Fruit fly (Drosophila melanogaster) whole organism, embryonic: Measurements from ENCODE around the gene CG4576.
A peak's percentile ranks its signal among the peaks of the same experiment; 100 is the strongest.

ENCODE experiments used
- Atf3 ChIP-seq: fragments of 200-800 bp; sonication (Bioruptor generic); optimal IDR thresholded peaks from 3 replicates; lab custom pipeline; 2016; ENCODE audit warnings: missing biosample characterization, missing genetic modification characterization
- Bteb2 ChIP-seq: fragments of 200-800 bp; sonication (Bioruptor generic); optimal IDR thresholded peaks from 2 replicates; lab custom pipeline; 2016; ENCODE audit warnings: missing biosample characterization, missing genetic modification characterization
- CG10267 ChIP-seq: fragments of 200-800 bp; sonication (Bioruptor generic); optimal IDR thresholded peaks from 2 replicates; lab custom pipeline; 2018; ENCODE audit warnings: missing biosample characterization, mild to moderate bottlenecking, missing genetic modification characterization, moderate library complexity
- CG11085 ChIP-seq: fragments of 200-800 bp; sonication (Bioruptor generic); IDR thresholded peaks from 2 replicates; pipeline ENCODE4 v1.3.6; 2022; ENCODE audit warnings: missing biosample characterization, missing genetic modification characterization
- CG1233 ChIP-seq: fragments of 200-800 bp; sonication (Bioruptor generic); optimal IDR thresholded peaks from 4 replicates; lab custom pipeline; 2018; ENCODE audit warnings: missing biosample characterization, mild to moderate bottlenecking, missing genetic modification characterization
- CG13123 ChIP-seq: fragments of 200-800 bp; sonication (Bioruptor generic); optimal IDR thresholded peaks from 2 replicates; lab custom pipeline; 2016; ENCODE audit warnings: missing biosample characterization, missing genetic modification characterization
- CG13624 ChIP-seq: fragments of 200-800 bp; sonication (Bioruptor generic); optimal IDR thresholded peaks from 2 replicates; lab custom pipeline; 2016; ENCODE audit warnings: missing biosample characterization, missing genetic modification characterization
- CG14667 ChIP-seq: fragments of 200-800 bp; sonication (Bioruptor generic); IDR thresholded peaks from 2 replicates; pipeline ENCODE4 v1.3.6; 2022; ENCODE audit warnings: missing biosample characterization, missing genetic modification characterization
- CG17568 ChIP-seq: fragments of 200-800 bp; sonication (Bioruptor generic); optimal IDR thresholded peaks from 2 replicates; lab custom pipeline; 2018; ENCODE audit warnings: missing biosample characterization, mild to moderate bottlenecking, missing genetic modification characterization, moderate library complexity
- CG1792 ChIP-seq: fragments of 200-800 bp; sonication (Bioruptor generic); optimal IDR thresholded peaks from 2 replicates; lab custom pipeline; 2016; ENCODE audit warnings: missing biosample characterization, missing genetic modification characterization
- CG2129 ChIP-seq: fragments of 200-800 bp; sonication (Bioruptor generic); IDR thresholded peaks from 2 replicates; pipeline ENCODE4 v1.3.6; 2022; ENCODE audit warnings: missing biosample characterization, missing genetic modification characterization; ENCODE audit not compliant: partially characterized antibody
- CG2712 ChIP-seq: fragments of 200-800 bp; optimal IDR thresholded peaks from 3 replicates; lab custom pipeline; 2019; ENCODE audit warnings: missing biosample characterization, mild to moderate bottlenecking, missing genetic modification characterization, moderate library complexity
- CG2875 ChIP-seq: fragments of 200-800 bp; sonication (Bioruptor generic); optimal IDR thresholded peaks from 2 replicates; lab custom pipeline; 2017; ENCODE audit warnings: missing biosample characterization, mild to moderate bottlenecking, missing genetic modification characterization, missing genetic modification reagents
- CG32532 ChIP-seq: fragments of 200-800 bp; sonication (Bioruptor generic); IDR thresholded peaks from 2 replicates; pipeline ENCODE4 v1.3.6; 2022; ENCODE audit warnings: missing biosample characterization, missing genetic modification characterization
- CG3407 ChIP-seq: fragments of 200-800 bp; sonication (Bioruptor generic); optimal IDR thresholded peaks from 2 replicates; lab custom pipeline; 2018; ENCODE audit warnings: missing biosample characterization, mild to moderate bottlenecking, missing genetic modification characterization
- CG4820 ChIP-seq: fragments of 200-800 bp; sonication (Bioruptor generic); optimal IDR thresholded peaks from 3 replicates; lab custom pipeline; 2016; ENCODE audit warnings: missing biosample characterization, missing genetic modification characterization
- CG5180 ChIP-seq: fragments of 200-800 bp; sonication (Bioruptor generic); optimal IDR thresholded peaks from 3 replicates; lab custom pipeline; 2017; ENCODE audit warnings: missing biosample characterization, missing genetic modification characterization, mild to moderate bottlenecking, moderate library complexity, missing genetic modification reagents
- CG9609 ChIP-seq: fragments of 200-800 bp; sonication (Bioruptor generic); optimal IDR thresholded peaks from 3 replicates; lab custom pipeline; 2016; ENCODE audit warnings: missing biosample characterization, missing genetic modification characterization
- CoRest ChIP-seq: fragments of 200-800 bp; sonication (Bioruptor generic); optimal IDR thresholded peaks from 3 replicates; lab custom pipeline; 2018; ENCODE audit warnings: missing biosample characterization, mild to moderate bottlenecking, missing genetic modification characterization, moderate library complexity
- Dad ChIP-seq: fragments of 200-800 bp; sonication (Bioruptor generic); optimal IDR thresholded peaks from 3 replicates; lab custom pipeline; 2016; ENCODE audit warnings: missing biosample characterization, missing genetic modification characterization
- Dp ChIP-seq: fragments of 200-800 bp; sonication (Bioruptor generic); optimal IDR thresholded peaks from 2 replicates; lab custom pipeline; 2018; ENCODE audit warnings: missing biosample characterization, mild to moderate bottlenecking, missing genetic modification characterization, moderate library complexity
- E2f1 ChIP-seq: fragments of 200-800 bp; sonication (Bioruptor generic); IDR thresholded peaks from 2 replicates; pipeline ENCODE4 v1.3.6; 2022; ENCODE audit warnings: missing biosample characterization, missing genetic modification characterization
- E2f2 ChIP-seq: fragments of 200-800 bp; sonication (Bioruptor generic); IDR thresholded peaks from 2 replicates; pipeline ENCODE4 v1.3.6; 2022; ENCODE audit warnings: missing biosample characterization, missing genetic modification characterization
- ERR ChIP-seq: fragments of 200-800 bp; sonication (Bioruptor generic); optimal IDR thresholded peaks from 2 replicates; lab custom pipeline; 2016; ENCODE audit warnings: missing biosample characterization, missing genetic modification characterization
- Hsf ChIP-seq: fragments of 200-800 bp; sonication (Bioruptor generic); optimal IDR thresholded peaks from 3 replicates; lab custom pipeline; 2016; ENCODE audit warnings: missing biosample characterization, missing genetic modification characterization
- Med ChIP-seq: fragments of 200-800 bp; sonication (Bioruptor generic); peaks from one replicate; lab custom pipeline; 2016; ENCODE audit warnings: missing biosample characterization, missing genetic modification characterization, mild to moderate bottlenecking, inconsistent platforms, moderate library complexity
- Meics ChIP-seq: fragments of 200-800 bp; sonication (Bioruptor generic); optimal IDR thresholded peaks from 2 replicates; lab custom pipeline; 2017; ENCODE audit warnings: missing biosample characterization, mild to moderate bottlenecking, missing genetic modification characterization
- NK7.1 ChIP-seq: fragments of 200-800 bp; sonication (Bioruptor generic); optimal IDR thresholded peaks from 3 replicates; lab custom pipeline; 2016; ENCODE audit warnings: missing biosample characterization, missing genetic modification characterization
- Nf-YB ChIP-seq: fragments of 200-800 bp; sonication (Bioruptor generic); optimal IDR thresholded peaks from 3 replicates; lab custom pipeline; 2019; ENCODE audit warnings: missing biosample characterization, mild to moderate bottlenecking, missing genetic modification characterization, moderate library complexity
- Pdp1 ChIP-seq, 2 experiments: fragments of 200-800 bp; sonication (Bioruptor generic); optimal IDR thresholded peaks; 3 replicates each; lab custom pipeline; 2016; ENCODE audit warnings: missing biosample characterization in 2 of 2, missing genetic modification characterization in 2 of 2, mild to moderate bottlenecking in 1 of 2, moderate library complexity in 1 of 2
- abd-A ChIP-seq: fragments of 200-800 bp; sonication (Bioruptor generic); optimal IDR thresholded peaks from 3 replicates; lab custom pipeline; 2019; ENCODE audit warnings: missing biosample characterization, mild to moderate bottlenecking, missing genetic modification characterization, moderate library complexity
- az2 ChIP-seq: fragments of 200-800 bp; sonication (Bioruptor generic); optimal IDR thresholded peaks from 3 replicates; lab custom pipeline; 2016; ENCODE audit warnings: missing biosample characterization, missing genetic modification characterization
- chif ChIP-seq, 2 experiments: fragments of 200-800 bp; sonication (Bioruptor generic); optimal IDR thresholded peaks; 3 replicates each; lab custom pipeline; 2016; ENCODE audit warnings: missing biosample characterization in 2 of 2, missing genetic modification characterization in 2 of 2
- crol ChIP-seq: fragments of 200-800 bp; sonication (Bioruptor generic); IDR thresholded peaks from 2 replicates; pipeline ENCODE4 v1.3.6; 2022; ENCODE audit warnings: missing biosample characterization, missing genetic modification characterization
- cwo ChIP-seq: fragments of 200-800 bp; sonication (Bioruptor generic); optimal IDR thresholded peaks from 3 replicates; lab custom pipeline; 2017; ENCODE audit warnings: missing biosample characterization, missing genetic modification characterization, mild to moderate bottlenecking, moderate library complexity, missing genetic modification reagents
- dan ChIP-seq: fragments of 200-800 bp; sonication (Bioruptor generic); IDR thresholded peaks from 2 replicates; pipeline ENCODE4 v1.3.6; 2022; ENCODE audit warnings: missing biosample characterization, missing genetic modification characterization
- dpn ChIP-seq, 2 experiments: fragments of 200-800 bp; sonication (Bioruptor generic); optimal IDR thresholded peaks; 3 replicates each; lab custom pipeline; 2016; ENCODE audit warnings: missing biosample characterization in 2 of 2, missing genetic modification characterization in 2 of 2
- eve ChIP-seq, 2 experiments: fragments of >200 bp; optimal IDR thresholded peaks; 2 replicates each; lab custom pipeline; 2017; ENCODE audit warnings: missing biosample characterization in 2 of 2, missing genetic modification characterization in 2 of 2
- gce ChIP-seq: fragments of 200-800 bp; sonication (Bioruptor generic); IDR thresholded peaks from 3 replicates; pipeline ENCODE4 v1.3.6; 2022; ENCODE audit warnings: missing biosample characterization, missing genetic modification characterization
- gro ChIP-seq: fragments of 200-800 bp; sonication (Bioruptor generic); optimal IDR thresholded peaks from 2 replicates; lab custom pipeline; 2016; ENCODE audit warnings: missing biosample characterization, missing genetic modification characterization
- hbn ChIP-seq: fragments of 200-800 bp; sonication (Bioruptor generic); IDR thresholded peaks from 2 replicates; pipeline ENCODE4 v1.3.6; 2022; ENCODE audit warnings: missing biosample characterization, missing genetic modification characterization; ENCODE audit not compliant: partially characterized antibody
- maf-S ChIP-seq: fragments of 200-800 bp; sonication (Bioruptor generic); optimal IDR thresholded peaks from 2 replicates; lab custom pipeline; 2016; ENCODE audit warnings: missing biosample characterization, missing genetic modification characterization
- mirr ChIP-seq: fragments of 200-800 bp; sonication (Bioruptor generic); optimal IDR thresholded peaks from 3 replicates; lab custom pipeline; 2018; ENCODE audit warnings: missing biosample characterization, mild to moderate bottlenecking, missing genetic modification characterization
- odd ChIP-seq: fragments of 200-800 bp; sonication (Bioruptor generic); optimal IDR thresholded peaks from 2 replicates; lab custom pipeline; 2017; ENCODE audit warnings: missing biosample characterization, mild to moderate bottlenecking, missing genetic modification characterization
- pnt ChIP-seq: fragments of 200-800 bp; sonication (Bioruptor generic); optimal IDR thresholded peaks from 3 replicates; lab custom pipeline; 2016; ENCODE audit warnings: missing biosample characterization, missing genetic modification characterization
- slp2 ChIP-seq: fragments of 200-800 bp; sonication (Bioruptor generic); optimal IDR thresholded peaks from 2 replicates; lab custom pipeline; 2016; ENCODE audit warnings: missing biosample characterization, missing genetic modification characterization
- toy ChIP-seq: fragments of 200-800 bp; sonication (Bioruptor generic); IDR thresholded peaks from 2 replicates; pipeline ENCODE4 v1.3.6; 2022; ENCODE audit warnings: missing biosample characterization, missing genetic modification characterization
- tx ChIP-seq: fragments of 200-800 bp; sonication (Bioruptor generic); optimal IDR thresholded peaks from 2 replicates; lab custom pipeline; 2016; ENCODE audit warnings: missing biosample characterization, missing genetic modification characterization
- zen ChIP-seq: fragments of 200-800 bp; sonication (Bioruptor generic); optimal IDR thresholded peaks from 3 replicates; lab custom pipeline; 2018; ENCODE audit warnings: missing biosample characterization, mild to moderate bottlenecking, missing genetic modification characterization, moderate library complexity

The CG4576 gene

dm6 chr3R:15803502-15804461, 21.8 kb upstream of the CG4576 start, which contains the start of gene alpha-Man-IIb (continued):
- TF ChIP-seq Pdp1 (GFP tag; optimal IDR thresholded peaks at IDR 0.05; lab: Kevin White, UChicago) (peak; percentile 22), CG32532 (GFP tag; lab: Robert Waterston, UW) (peak; percentile 45; the same call in 1 of the 2 replicates), CG3407 (GFP tag; lab: Kevin White, UChicago) (no peak), zen (no peak), toy (GFP tag; lab: Robert Waterston, UW) (no peak), CG13624 (peak; percentile 0), Dp (peak; percentile 97), crol (GFP tag; lab: Robert Waterston, UW) (no peak), Dad (GFP tag; lab: Kevin White, UChicago) (no peak), tx (GFP tag; lab: Kevin White, UChicago) (no peak), hbn (GFP tag; lab: Robert Waterston, UW) (peak; percentile 84), CG1792 (no peak), cwo (GFP tag; lab: Kevin White, UChicago) (no peak), CG2129 (peak; percentile 58; the same call in 1 of the 2 replicates), pnt (GFP tag; lab: Kevin White, UChicago) (no peak), CG5180 (GFP tag; lab: Kevin White, UChicago) (no peak), maf-S (GFP tag; lab: Kevin White, UChicago) (no peak), CG4820 (GFP tag; lab: Kevin White, UChicago) (peak; percentile 20), gro (no peak), gce (GFP tag; lab: Robert Waterston, UW) (no peak), Nf-YB (GFP tag; lab: Kevin White, UChicago) (peak; percentile 17), E2f1 (GFP tag; lab: Robert Waterston, UW) (no peak), dan (no peak), CG2712 (tag; lab: Kevin White, UChicago) (peak; percentile 8), odd (GFP tag; lab: Kevin White, UChicago) (no peak), slp2 (no peak), Bteb2 (GFP tag; lab: Kevin White, UChicago) (no peak), az2 (GFP tag; lab: Kevin White, UChicago) (no peak), E2f2 (GFP tag; lab: Robert Waterston, UW) (peak; percentile 93), CG17568 (GFP tag; lab: Kevin White, UChicago) (no peak), Atf3 (no peak), Hsf (GFP tag; lab: Kevin White, UChicago) (peak; percentile 9), chif (GFP tag; optimal IDR thresholded peaks at IDR 0.05; lab: Kevin White, UChicago) (no peak), CG9609 (GFP tag; lab: Kevin White, UChicago) (no peak), CG1233 (GFP tag; lab: Kevin White, UChicago) (peak; percentile 6), Meics (GFP tag; lab: Kevin White, UChicago) (peak; percentile 31), ERR (GFP tag; lab: Kevin White, UChicago) (no peak), dpn (GFP tag; optimal IDR thresholded peaks at IDR 0.05; lab: Kevin White, UChicago) (no peak), abd-A (peak; percentile 80), CG11085 (GFP tag; lab: Robert Waterston, UW) (no peak), CG2875 (no peak), CG10267 (tag; lab: Kevin White, UChicago) (peak; percentile 56), CG13123 (GFP tag; lab: Kevin White, UChicago) (no peak), CoRest (tag; lab: Kevin White, UChicago) (peak; percentile 34), Med (GFP tag; lab: Kevin White, UChicago) (peak; percentile 88), CG14667 (GFP tag; lab: Robert Waterston, UW) (no peak), NK7.1 (no peak), eve (GFP tag; optimal IDR thresholded peaks at IDR 0.05; lab: Kevin White, UChicago) (no peak), mirr (peak; percentile 9)
